Worm (Caenorhabditis elegans): ENCODE results near the gene ucr-2.2.

Gene ucr-2.2

DNA sequence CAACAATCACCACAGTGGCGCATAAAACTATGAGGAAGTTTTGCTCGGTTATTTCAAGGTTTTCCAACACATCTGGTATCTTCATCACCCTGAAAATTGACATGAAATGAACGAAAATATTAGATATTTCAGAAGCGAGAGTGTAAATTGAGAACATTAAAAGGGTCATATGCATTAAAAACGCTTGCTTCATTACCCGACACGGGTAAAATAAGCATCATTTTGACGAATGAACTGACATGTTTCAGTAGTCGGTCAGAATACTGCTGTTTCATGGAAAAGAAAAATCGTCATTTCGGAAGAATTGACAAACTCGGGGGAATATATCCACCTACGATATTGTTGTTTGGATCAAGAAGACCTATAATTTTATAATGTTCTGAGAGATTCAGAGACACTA, 25.3 kb downstream of the ucr-2.2 start, which contains the start of gene snt-7:
TSS of gene snt-7 (minus strand) at position 101 of the 400 bp plus-strand sequence.
- TF ChIP-seq tbx-11 (GFP tag; IDR thresholded peaks at IDR 0.05) (no peak), ceh-13 (GFP tag; optimal IDR thresholded peaks at IDR 0.05) (no peak), ceh-36 (tag; optimal IDR thresholded peaks at IDR 0.05) (no peak), tra-4 (tag; optimal IDR thresholded peaks at IDR 0.05) (no peak), pes-1 (GFP tag; IDR thresholded peaks at IDR 0.05) (no peak), hnd-1 (tag; optimal IDR thresholded peaks at IDR 0.05) (no peak), flt-1 (GFP tag; IDR thresholded peaks at IDR 0.05) (no peak), sea-1 (GFP tag; conservative IDR thresholded peaks at IDR 0.05) (no peak), scrt-1 (GFP tag; IDR thresholded peaks at IDR 0.05) (no peak), hmg-4 (GFP tag; optimal IDR thresholded peaks at IDR 0.05) (no peak), tbx-37 (GFP tag; conservative IDR thresholded peaks at IDR 0.05) (no peak)

DNA sequence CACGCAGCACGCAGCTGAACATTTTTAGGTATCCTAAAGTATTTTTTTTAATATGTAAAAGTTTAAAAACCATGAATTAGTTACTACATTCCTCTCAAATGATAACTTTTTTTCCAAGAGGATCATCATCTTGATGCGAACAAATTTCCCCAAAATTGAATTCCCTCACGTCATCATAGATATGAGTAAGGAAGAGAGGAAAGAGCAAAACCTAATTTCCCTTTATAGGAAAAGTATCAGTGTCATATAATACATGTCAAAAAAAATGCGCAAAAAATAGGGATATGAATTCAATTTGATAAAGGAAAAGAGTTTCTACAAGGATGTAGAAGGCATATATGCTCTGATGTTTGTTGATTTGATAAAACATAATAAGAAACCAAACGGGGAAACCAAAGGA, 26.4 kb downstream of the ucr-2.2 start:
- TF ChIP-seq tbx-37 (GFP tag; conservative IDR thresholded peaks at IDR 0.05), result no peak
- TF ChIP-seq F13C5.2 (tag; optimal IDR thresholded peaks at IDR 0.05), result no peak
- TF ChIP-seq ceh-13 (GFP tag; optimal IDR thresholded peaks at IDR 0.05), result no peak
- no peak for TF ChIP-seq ceh-36 (tag; optimal IDR thresholded peaks at IDR 0.05)
- TF ChIP-seq scrt-1 (GFP tag; IDR thresholded peaks at IDR 0.05), result no peak
- TF ChIP-seq tra-4 (tag; optimal IDR thresholded peaks at IDR 0.05), result no peak
- TF ChIP-seq pes-1 (GFP tag; IDR thresholded peaks at IDR 0.05), result no peak
- no peak for TF ChIP-seq flt-1 (GFP tag; IDR thresholded peaks at IDR 0.05)
- TF ChIP-seq tbx-11 (GFP tag; IDR thresholded peaks at IDR 0.05), result no peak
- TF ChIP-seq ama-1 (optimal IDR thresholded peaks at IDR 0.05), result no peak
- TF ChIP-seq B0310.2 (tag; optimal IDR thresholded peaks at IDR 0.05), result no peak
- TF ChIP-seq hmbx-1 (tag; optimal IDR thresholded peaks at IDR 0.05), result no peak
- TF ChIP-seq hmg-4 (GFP tag; optimal IDR thresholded peaks at IDR 0.05), result no peak
- no peak for TF ChIP-seq ets-7 (tag; optimal IDR thresholded peaks at IDR 0.05)
- no peak for TF ChIP-seq hnd-1 (tag; optimal IDR thresholded peaks at IDR 0.05)
- no peak for TF ChIP-seq aly-1 (tag; optimal IDR thresholded peaks at IDR 0.05)

DNA sequence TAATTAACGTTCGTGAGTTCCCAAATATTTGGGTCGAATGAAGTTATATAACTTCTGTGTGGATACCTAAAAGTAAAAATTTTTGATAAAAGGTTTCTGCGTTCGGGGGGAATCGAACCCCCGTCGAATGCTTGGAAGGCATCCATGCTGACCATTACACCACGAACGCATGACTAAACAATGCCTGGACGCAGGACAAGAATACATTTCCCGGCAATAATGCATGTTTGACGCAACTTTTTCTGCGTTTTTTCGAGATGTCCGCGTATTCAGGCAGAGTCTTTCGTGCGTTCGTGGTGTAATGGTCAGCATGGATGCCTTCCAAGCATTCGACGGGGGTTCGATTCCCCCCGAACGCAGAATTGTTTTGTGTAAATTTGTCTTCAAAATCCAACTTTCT, 27.0 kb downstream of the ucr-2.2 start:
- TF ChIP-seq tbx-37 (GFP tag; conservative IDR thresholded peaks at IDR 0.05) (0 out of 2 replicates have a peak, but pooled peaks have one; percentile 43), scrt-1 (GFP tag; IDR thresholded peaks at IDR 0.05) (no peak; the same call in 1 of the 2 replicates), pes-1 (GFP tag; IDR thresholded peaks at IDR 0.05) (peak; percentile 70), B0310.2 (tag; optimal IDR thresholded peaks at IDR 0.05) (no peak), hnd-1 (tag; optimal IDR thresholded peaks at IDR 0.05) (no peak), flt-1 (GFP tag; IDR thresholded peaks at IDR 0.05) (peak; percentile 36; the same call in 1 of the 2 replicates), hmg-4 (GFP tag; optimal IDR thresholded peaks at IDR 0.05) (no peak), ceh-13 (GFP tag; optimal IDR thresholded peaks at IDR 0.05) (no peak), tbx-11 (GFP tag; IDR thresholded peaks at IDR 0.05) (0 out of 2 replicates have a peak, but pooled peaks have one; percentile 55), F13C5.2 (tag; optimal IDR thresholded peaks at IDR 0.05) (no peak), ama-1 (optimal IDR thresholded peaks at IDR 0.05) (no peak), ets-7 (tag; optimal IDR thresholded peaks at IDR 0.05) (no peak), sea-1 (GFP tag; conservative IDR thresholded peaks at IDR 0.05) (peak; percentile 70; the same call in 1 of the 2 replicates)

DNA sequence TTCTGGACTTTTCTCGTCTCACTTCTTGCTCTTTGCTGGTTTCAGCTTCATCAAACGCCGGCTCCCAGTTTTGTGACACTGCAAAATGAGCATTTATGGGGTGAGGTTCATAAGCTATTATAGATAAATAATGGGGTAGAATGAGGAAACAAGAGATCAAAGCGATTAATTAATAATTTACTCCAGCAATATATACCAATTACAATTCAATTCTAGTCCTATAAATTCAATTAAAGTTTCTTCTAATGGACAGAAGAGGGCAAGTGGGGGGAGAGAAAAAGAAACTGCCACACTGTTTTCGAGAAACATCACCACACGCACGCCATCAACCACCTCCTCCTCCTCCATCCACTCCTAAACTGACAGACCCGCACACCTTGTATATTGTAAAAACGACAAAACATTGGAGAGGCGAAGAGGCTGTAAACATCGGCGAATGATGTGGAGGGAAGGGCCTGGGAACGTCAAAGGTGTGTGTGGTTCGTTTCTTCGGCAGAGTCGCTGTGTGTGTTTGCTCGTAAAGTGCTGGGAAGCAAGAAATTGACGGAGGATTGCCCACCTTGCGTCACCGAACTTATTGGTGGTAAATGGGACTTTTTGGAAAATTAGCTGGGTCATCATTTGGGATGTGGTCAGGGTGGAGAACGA, 39.6 kb downstream of the ucr-2.2 start, which contains the start of the genes H03A11.13 and famk-1:
TSS of gene H03A11.13 (minus strand) at position 51 of the 648 bp plus-strand sequence.
TSS of gene famk-1 (minus strand) at position 78 of the 648 bp plus-strand sequence.
- TF ChIP-seq ets-7 (tag; optimal IDR thresholded peaks at IDR 0.05) (no peak), B0310.2 (tag; optimal IDR thresholded peaks at IDR 0.05) (no peak), aly-1 (tag; optimal IDR thresholded peaks at IDR 0.05) (no peak), scrt-1 (GFP tag; IDR thresholded peaks at IDR 0.05) (no peak), hmg-4 (GFP tag; optimal IDR thresholded peaks at IDR 0.05) (no peak), pes-1 (GFP tag; IDR thresholded peaks at IDR 0.05) (no peak), ceh-36 (tag; optimal IDR thresholded peaks at IDR 0.05) (no peak), ceh-13 (GFP tag; optimal IDR thresholded peaks at IDR 0.05) (no peak), flt-1 (GFP tag; IDR thresholded peaks at IDR 0.05) (no peak), sea-1 (GFP tag; conservative IDR thresholded peaks at IDR 0.05) (no peak), ama-1 (optimal IDR thresholded peaks at IDR 0.05) (no peak), F13C5.2 (tag; optimal IDR thresholded peaks at IDR 0.05) (no peak), hnd-1 (tag; optimal IDR thresholded peaks at IDR 0.05) (no peak), tbx-37 (GFP tag; conservative IDR thresholded peaks at IDR 0.05) (no peak), hmbx-1 (tag; optimal IDR thresholded peaks at IDR 0.05) (no peak)

DNA sequence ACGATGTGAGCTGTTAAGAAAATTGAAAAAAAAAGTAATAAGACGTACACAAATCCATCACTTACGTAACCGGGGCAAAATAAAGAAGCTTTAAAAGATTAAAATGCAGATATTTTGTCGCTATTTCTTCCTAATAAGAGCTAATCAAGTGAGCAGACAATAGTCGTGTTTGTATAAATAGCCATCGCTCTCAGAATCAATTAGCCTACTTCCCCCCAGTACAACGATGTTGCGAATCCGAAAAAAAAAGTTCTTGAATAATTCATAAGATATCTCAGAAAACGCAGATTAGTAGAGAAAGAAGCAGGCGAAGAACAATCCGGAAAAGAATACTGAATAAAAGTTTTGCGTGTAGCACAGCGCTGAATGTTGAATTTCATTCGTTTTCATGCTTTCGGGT, 41.6 kb downstream of the ucr-2.2 start:
- no peak for TF ChIP-seq B0310.2 (tag; optimal IDR thresholded peaks at IDR 0.05)
- TF ChIP-seq flt-1 (GFP tag; IDR thresholded peaks at IDR 0.05), result no peak
- no peak for TF ChIP-seq tbx-11 (GFP tag; IDR thresholded peaks at IDR 0.05)
- TF ChIP-seq ama-1 (optimal IDR thresholded peaks at IDR 0.05), result no peak
- TF ChIP-seq ets-7 (tag; optimal IDR thresholded peaks at IDR 0.05), result no peak
- TF ChIP-seq tbx-37 (GFP tag; conservative IDR thresholded peaks at IDR 0.05), result no peak
- no peak for TF ChIP-seq ceh-13 (GFP tag; optimal IDR thresholded peaks at IDR 0.05)
- TF ChIP-seq ceh-36 (tag; optimal IDR thresholded peaks at IDR 0.05), result no peak
- TF ChIP-seq F13C5.2 (tag; optimal IDR thresholded peaks at IDR 0.05), result no peak
- TF ChIP-seq aly-1 (tag; optimal IDR thresholded peaks at IDR 0.05), result no peak
- no peak for TF ChIP-seq sea-1 (GFP tag; conservative IDR thresholded peaks at IDR 0.05)
- TF ChIP-seq scrt-1 (GFP tag; IDR thresholded peaks at IDR 0.05), result no peak
- TF ChIP-seq tra-4 (tag; optimal IDR thresholded peaks at IDR 0.05), result no peak
- no peak for TF ChIP-seq hnd-1 (tag; optimal IDR thresholded peaks at IDR 0.05)
- TF ChIP-seq hmbx-1 (tag; optimal IDR thresholded peaks at IDR 0.05), result no peak
- TF ChIP-seq hmg-4 (GFP tag; optimal IDR thresholded peaks at IDR 0.05), result no peak
- no peak for TF ChIP-seq pes-1 (GFP tag; IDR thresholded peaks at IDR 0.05)

DNA sequence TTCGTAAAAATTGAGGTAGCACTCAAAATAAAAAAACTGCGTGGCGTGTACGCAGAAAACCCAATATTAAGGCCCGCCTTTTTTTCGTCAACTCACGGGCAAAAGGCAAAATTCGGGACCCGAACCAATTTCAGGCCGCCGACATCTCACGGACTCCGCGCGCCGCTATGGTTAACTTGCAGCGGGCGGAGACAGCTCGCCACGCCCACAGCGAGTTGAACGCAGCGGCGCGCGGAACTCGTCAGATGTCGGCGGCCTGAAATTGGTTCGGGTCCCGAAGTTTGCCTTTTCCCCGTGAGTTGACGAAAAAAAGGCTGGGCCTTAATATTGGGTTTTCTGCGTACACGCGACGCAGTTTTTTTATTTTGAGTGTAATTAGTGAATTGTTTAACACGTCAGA, 47.4 kb downstream of the ucr-2.2 start:
- TF ChIP-seq pes-1 (GFP tag; IDR thresholded peaks at IDR 0.05), result 0 out of 2 replicates have a peak, but pooled peaks have one; percentile 32
- TF ChIP-seq hmg-4 (GFP tag; optimal IDR thresholded peaks at IDR 0.05), result no peak
- no peak for TF ChIP-seq ceh-13 (GFP tag; optimal IDR thresholded peaks at IDR 0.05)

All from whole organism, early embryonic.